Worm (Caenorhabditis elegans) whole organism, L2 larva: Measurements from ENCODE around the gene taco-1.

Experiments used
- ama-1 ChIP-seq: fragments of 150-350 bp; optimal IDR thresholded peaks from 2 replicates; lab custom pipeline; 2018; ENCODE audit warnings: inconsistent platforms
- blmp-1 ChIP-seq: sonication (generic microtip); optimal IDR thresholded peaks from 2 replicates; lab custom pipeline; 2017; ENCODE audit warnings: missing genetic modification characterization, mild to moderate bottlenecking, missing compliant biosample characterization, antibody characterized with exemption, moderate library complexity; ENCODE audit not compliant: insufficient read depth
- ceh-82 ChIP-seq: fragments of 150-350 bp; optimal IDR thresholded peaks from 2 replicates; lab custom pipeline; 2014; ENCODE audit warnings: missing biosample characterization, missing genetic modification characterization
- egl-27 ChIP-seq: sonication (generic microtip); optimal IDR thresholded peaks from 3 replicates; lab custom pipeline; 2017; ENCODE audit warnings: missing biosample characterization, missing genetic modification reagents, missing genetic modification characterization
- fos-1 ChIP-seq: fragments of 150-350 bp; optimal IDR thresholded peaks from 2 replicates; lab custom pipeline; 2014; ENCODE audit warnings: missing biosample characterization, missing genetic modification characterization
- gmeb-1 ChIP-seq: fragments of 150-350 bp; optimal IDR thresholded peaks from 2 replicates; lab custom pipeline; 2014; ENCODE audit warnings: missing biosample characterization, missing genetic modification characterization
- lin-11 ChIP-seq: fragments of 150-350 bp; sonication (generic microtip); optimal IDR thresholded peaks from 2 replicates; lab custom pipeline; 2014; ENCODE audit warnings: missing biosample characterization, missing genetic modification characterization, inconsistent platforms, mixed read lengths
- lin-13 ChIP-seq: fragments of 150-350 bp; optimal IDR thresholded peaks from 2 replicates; lab custom pipeline; 2014; ENCODE audit warnings: missing biosample characterization, missing genetic modification reagents, missing genetic modification characterization
- lin-39 ChIP-seq: fragments of 150-350 bp; optimal IDR thresholded peaks from 2 replicates; lab custom pipeline; 2014; ENCODE audit warnings: missing biosample characterization, missing genetic modification reagents, missing genetic modification characterization
- lsy-2 ChIP-seq, 2 experiments: fragments of 150-350 bp in 1 of 2; sonication (generic microtip) in 1 of 2; optimal IDR thresholded peaks; 2 replicates each; lab custom pipeline; 2014 to 2017; ENCODE audit warnings: missing biosample characterization in 2 of 2, missing genetic modification characterization in 2 of 2
- mdl-1 ChIP-seq, 2 experiments: fragments of 150-350 bp in 1 of 2; sonication (generic microtip) in 1 of 2; optimal IDR thresholded peaks; 2 replicates each; lab custom pipeline; 2017; ENCODE audit warnings: missing biosample characterization in 2 of 2, missing genetic modification characterization in 2 of 2
- nhr-10 ChIP-seq: sonication (generic microtip); optimal IDR thresholded peaks from 2 replicates; lab custom pipeline; 2017; ENCODE audit warnings: missing biosample characterization, missing genetic modification characterization
- nhr-11 ChIP-seq: fragments of 150-350 bp; optimal IDR thresholded peaks from 2 replicates; lab custom pipeline; 2014; ENCODE audit warnings: missing biosample characterization, missing genetic modification characterization
- nhr-12 ChIP-seq: fragments of 150-350 bp; optimal IDR thresholded peaks from 2 replicates; lab custom pipeline; 2014; ENCODE audit warnings: missing biosample characterization, missing genetic modification characterization
- nhr-129 ChIP-seq: fragments of 150-350 bp; optimal IDR thresholded peaks from 2 replicates; lab custom pipeline; 2014; ENCODE audit warnings: missing biosample characterization, missing genetic modification characterization
- nhr-25 ChIP-seq: fragments of 150-350 bp; sonication (generic microtip); optimal IDR thresholded peaks from 3 replicates; lab custom pipeline; 2014; ENCODE audit warnings: missing biosample characterization, missing genetic modification characterization
- nhr-6 ChIP-seq: fragments of 150-350 bp; optimal IDR thresholded peaks from 2 replicates; lab custom pipeline; 2014; ENCODE audit warnings: missing biosample characterization, missing genetic modification characterization
- nhr-77 ChIP-seq: fragments of 150-350 bp; optimal IDR thresholded peaks from 2 replicates; lab custom pipeline; 2014; ENCODE audit warnings: missing biosample characterization, missing genetic modification characterization
- snpc-4 ChIP-seq: fragments of 150-350 bp; optimal IDR thresholded peaks from 2 replicates; lab custom pipeline; 2014; ENCODE audit warnings: missing biosample characterization, missing genetic modification characterization
- zag-1 ChIP-seq: fragments of 150-350 bp; optimal IDR thresholded peaks from 2 replicates; lab custom pipeline; 2014; ENCODE audit warnings: missing biosample characterization, missing genetic modification characterization
- ztf-1 ChIP-seq: fragments of 200-800 bp; sonication (Bioruptor generic); conservative IDR thresholded peaks from 2 replicates; pipeline ENCODE4 v1.3.6; 2022; ENCODE audit warnings: missing genetic modification characterization, missing compliant biosample characterization

Gene taco-1

ce11 chrIII:312873-313272 is 29.0 kb downstream of the taco-1 start:
- TF ChIP-seq nhr-10 (no peak), nhr-77 (tag; lab: Kevin White, UChicago) (no peak), zag-1 (tag; lab: Kevin White, UChicago) (no peak), lin-39 (tag; lab: Kevin White, UChicago) (no peak), nhr-129 (tag; lab: Kevin White, UChicago) (no peak), ceh-82 (tag; lab: Kevin White, UChicago) (no peak), nhr-11 (no peak), nhr-6 (tag; lab: Kevin White, UChicago) (no peak), nhr-12 (tag; lab: Kevin White, UChicago) (no peak), ama-1 (lab: Kevin White, UChicago) (no peak), nhr-25 (no peak), lsy-2 (tag; optimal IDR thresholded peaks at IDR 0.05; lab: Kevin White, UChicago) (no peak), fos-1 (tag; lab: Kevin White, UChicago) (no peak), lin-11 (tag; lab: Kevin White, UChicago) (no peak), ztf-1 (GFP tag; lab: Robert Waterston, UW) (no peak), egl-27 (tag; lab: Kevin White, UChicago) (no peak), snpc-4 (tag; lab: Kevin White, UChicago) (no peak), mdl-1 (tag; optimal IDR thresholded peaks at IDR 0.05; lab: Kevin White, UChicago) (no peak), gmeb-1 (no peak), lin-13 (GFP tag; lab: Kevin White, UChicago) (no peak)

- TF ChIP-seq blmp-1 (tag; lab: Kevin White, UChicago), result no peak
Observed at ce11 chrIII:315160-315559, 31.2 kb downstream of the taco-1 start, which contains the start of gene Y50D7A.10. TSS of gene Y50D7A.10 (plus strand) at chrIII:315460.
